Fruit fly (Drosophila melanogaster): ENCODE results near the gene Cp15.

Cp15 gene

DNA sequence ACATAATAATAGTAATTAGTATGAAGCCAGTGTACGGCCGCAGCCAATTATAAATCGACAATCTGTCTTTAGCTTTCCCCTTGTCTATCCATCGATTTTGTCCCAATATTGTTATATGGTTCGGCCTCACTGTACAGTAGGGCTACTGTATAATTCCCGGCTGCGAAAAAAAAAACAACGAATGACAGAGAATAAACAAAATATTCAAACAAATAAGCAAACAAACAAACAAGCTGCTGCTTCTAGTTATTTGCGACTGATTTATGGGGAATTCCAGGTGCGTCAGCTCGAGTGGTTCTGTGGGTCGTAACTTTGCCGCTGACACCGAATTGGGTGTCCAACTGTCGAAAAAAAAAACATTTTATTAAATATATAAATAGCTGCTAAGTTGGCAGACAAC is 38.6 kb upstream of the Cp15 start (continued):
- TF ChIP-seq CG1233 (GFP tag; optimal IDR thresholded peaks at IDR 0.05) (peak; percentile 65), CG4617 (GFP tag; optimal IDR thresholded peaks at IDR 0.05; ENCODE audit: borderline replicate concordance) (no peak), CG2202 (tag; optimal IDR thresholded peaks at IDR 0.05) (no peak), CG8281 (tag; optimal IDR thresholded peaks at IDR 0.05) (no peak), CG11560 (tag; IDR thresholded peaks at IDR 0.05) (no peak), NC2β (GFP tag; optimal IDR thresholded peaks at IDR 0.05) (no peak), CG18764 (GFP tag; optimal IDR thresholded peaks at IDR 0.05) (no peak), Side (GFP tag; optimal IDR thresholded peaks at IDR 0.05) (no peak), CG34376 (GFP tag; optimal IDR thresholded peaks at IDR 0.05) (peak; percentile 7), Abd-B (GFP tag; optimal IDR thresholded peaks at IDR 0.05) (no peak), CrebB (tag; optimal IDR thresholded peaks at IDR 0.05) (peak; percentile 57), corto (GFP tag; optimal IDR thresholded peaks at IDR 0.05) (no peak), Poxn (GFP tag; IDR thresholded peaks at IDR 0.05) (no peak), Sin3A (optimal IDR thresholded peaks at IDR 0.05) (no peak), yki (optimal IDR thresholded peaks at IDR 0.05) (no peak), tgo (GFP tag; IDR thresholded peaks at IDR 0.05) (no peak), CG10543 (GFP tag; optimal IDR thresholded peaks at IDR 0.05) (peak; percentile 23), CG8924 (tag; optimal IDR thresholded peaks at IDR 0.05) (no peak), chn (GFP tag; optimal IDR thresholded peaks at IDR 0.05) (no peak), CG8944 (GFP tag; optimal IDR thresholded peaks at IDR 0.05) (no peak), CG13894 (tag; optimal IDR thresholded peaks at IDR 0.05) (peak; percentile 31), CG43689 (GFP tag; IDR thresholded peaks at IDR 0.05) (no peak), CG17328 (GFP tag; IDR thresholded peaks at IDR 0.05) (no peak), cg (GFP tag; optimal IDR thresholded peaks at IDR 0.05) (no peak), klu (GFP tag; IDR thresholded peaks at IDR 0.05) (no peak), CG13624 (GFP tag; optimal IDR thresholded peaks at IDR 0.05) (no peak), CG30403 (GFP tag; optimal IDR thresholded peaks at IDR 0.05) (no peak), Doc2 (GFP tag; IDR thresholded peaks at IDR 0.05) (no peak), CG32767 (GFP tag; IDR thresholded peaks at IDR 0.05) (no peak), jigr1 (GFP tag; IDR thresholded peaks at IDR 0.05) (no peak), PHDP (tag; optimal IDR thresholded peaks at IDR 0.05) (peak; percentile 47), CG6689 (GFP tag; IDR thresholded peaks at IDR 0.05) (no peak), CG16813 (GFP tag; IDR thresholded peaks at IDR 0.05; ENCODE audit: partially characterized antibody) (no peak), CG11085 (GFP tag; IDR thresholded peaks at IDR 0.05) (no peak), CG15514 (GFP tag; optimal IDR thresholded peaks at IDR 0.05) (peak; percentile 80), lov (optimal IDR thresholded peaks at IDR 0.05) (no peak), lov (GFP tag; IDR thresholded peaks at IDR 0.05) (no peak), NK7.1 (GFP tag; optimal IDR thresholded peaks at IDR 0.05) (no peak), bowl (GFP tag; IDR thresholded peaks at IDR 0.05) (no peak), mirr (GFP tag; optimal IDR thresholded peaks at IDR 0.05) (peak; percentile 77), Usf (GFP tag; optimal IDR thresholded peaks at IDR 0.05) (no peak), sr (GFP tag; IDR thresholded peaks at IDR 0.05) (no peak), ERR (GFP tag; optimal IDR thresholded peaks at IDR 0.05) (no peak), Camta (GFP tag; optimal IDR thresholded peaks at IDR 0.05) (no peak), CG12071 (GFP tag; optimal IDR thresholded peaks at IDR 0.05) (peak; percentile 81), Dad (GFP tag; optimal IDR thresholded peaks at IDR 0.05) (no peak), Six4 (GFP tag; optimal IDR thresholded peaks at IDR 0.05) (no peak), Dbx (GFP tag; IDR thresholded peaks at IDR 0.05) (peak; percentile 53; the same call in 1 of the 3 replicates), gsb-n (tag; optimal IDR thresholded peaks at IDR 0.05) (no peak), Lim3 (GFP tag; IDR thresholded peaks at IDR 0.05) (no peak), insv (GFP tag; optimal IDR thresholded peaks at IDR 0.05) (no peak), HHEX (GFP tag; optimal IDR thresholded peaks at IDR 0.05) (peak; percentile 44), dmrt99B (tag; optimal IDR thresholded peaks at IDR 0.05) (peak; percentile 19), Vsx1 (GFP tag; optimal IDR thresholded peaks at IDR 0.05) (peak; percentile 80)

Data from whole organism, embryonic.